Fruit fly (Drosophila melanogaster): Measurements from ENCODE around the gene pot.

The pot gene

DNA sequence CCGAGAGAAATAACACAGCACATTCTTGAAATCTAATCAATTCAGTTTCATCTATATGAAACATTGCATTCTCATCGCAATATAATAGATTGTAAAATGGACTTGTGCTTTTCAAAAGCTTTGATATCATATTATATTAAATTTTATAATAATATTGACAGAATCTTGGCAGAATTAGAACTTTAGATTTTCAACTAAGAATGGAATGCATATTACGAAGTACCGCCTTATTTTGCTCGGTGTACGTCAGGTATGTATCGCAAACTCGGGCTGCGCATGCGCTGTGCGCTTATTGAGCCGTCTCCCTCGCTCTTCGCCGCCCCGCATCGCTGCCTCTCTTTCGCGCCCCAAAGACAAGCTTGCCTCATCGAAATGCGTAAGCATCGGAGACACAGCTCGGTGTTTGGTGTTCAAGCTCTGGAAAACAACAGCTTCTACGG, 1.9 kb downstream of the pot start (continued):
- TF ChIP-seq CG8632 (GFP tag; optimal IDR thresholded peaks at IDR 0.05), result peak; percentile 85
- TF ChIP-seq CG15336 (GFP tag; IDR thresholded peaks at IDR 0.05), result peak; percentile 93
- TF ChIP-seq topi (GFP tag; optimal IDR thresholded peaks at IDR 0.05), result peak; percentile 77
- TF ChIP-seq svp (GFP tag), result peak; percentile 89
- TF ChIP-seq fd85E (GFP tag; optimal IDR thresholded peaks at IDR 0.05), result peak; percentile 56
- peak; percentile 44 for TF ChIP-seq Ets21C (GFP tag; optimal IDR thresholded peaks at IDR 0.05)
- peak; percentile 89 for TF ChIP-seq dac (GFP tag; optimal IDR thresholded peaks at IDR 0.05)
- peak; percentile 94 for TF ChIP-seq CG6276 (GFP tag; optimal IDR thresholded peaks at IDR 0.05)
- TF ChIP-seq cyc (GFP tag; optimal IDR thresholded peaks at IDR 0.05), result peak; percentile 55
- TF ChIP-seq Sox15 (GFP tag; optimal IDR thresholded peaks at IDR 0.05), result peak; percentile 72
- peak; percentile 47 for TF ChIP-seq CG31627 (GFP tag; optimal IDR thresholded peaks at IDR 0.05)
- TF ChIP-seq CG10631 (GFP tag; optimal IDR thresholded peaks at IDR 0.05), result peak; percentile 86
- TF ChIP-seq CG4318 (GFP tag; optimal IDR thresholded peaks at IDR 0.05), result peak; percentile 94
- no peak for TF ChIP-seq Hr38 (GFP tag; optimal IDR thresholded peaks at IDR 0.05)
- peak; percentile 84 for TF ChIP-seq esn (GFP tag; optimal IDR thresholded peaks at IDR 0.05)
- TF ChIP-seq Lpt (GFP tag; optimal IDR thresholded peaks at IDR 0.05), result peak; percentile 74
- peak; percentile 88 for TF ChIP-seq eg (GFP tag; IDR thresholded peaks at IDR 0.05)

DNA sequence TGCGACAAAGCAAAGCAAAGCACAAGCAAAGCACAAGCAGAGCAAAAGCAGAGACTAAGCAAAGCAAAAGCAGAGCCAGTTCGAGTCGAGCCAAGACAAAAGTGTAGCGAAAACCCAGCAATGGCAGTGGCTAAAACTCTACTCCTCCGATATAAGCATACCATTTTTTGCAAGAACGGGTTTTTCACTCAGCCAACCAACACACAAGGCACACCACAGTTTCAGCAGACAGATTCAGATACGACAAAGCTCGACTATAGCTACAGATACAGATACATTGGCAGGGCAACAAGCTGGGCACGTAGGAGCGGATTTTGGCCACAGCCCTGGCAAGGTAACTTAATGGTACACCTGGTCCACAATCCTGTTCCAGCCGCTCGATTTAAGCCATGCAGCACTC, 3.5 kb downstream of the pot start:
- no peak for TF ChIP-seq dac (GFP tag; optimal IDR thresholded peaks at IDR 0.05)
- TF ChIP-seq CG32006 (GFP tag; optimal IDR thresholded peaks at IDR 0.05), result no peak
- TF ChIP-seq dsx (GFP tag; optimal IDR thresholded peaks at IDR 0.05; ENCODE audit: poor library complexity, severe bottlenecking), result peak; percentile 12
- no peak for TF ChIP-seq fd59A (GFP tag; optimal IDR thresholded peaks at IDR 0.05)
- TF ChIP-seq Lpt (GFP tag; optimal IDR thresholded peaks at IDR 0.05), result peak; percentile 34
- no peak for TF ChIP-seq CG15336 (GFP tag; IDR thresholded peaks at IDR 0.05)
- TF ChIP-seq CG7368 (GFP tag; optimal IDR thresholded peaks at IDR 0.05), result no peak
- TF ChIP-seq Sox15 (GFP tag; optimal IDR thresholded peaks at IDR 0.05), result no peak
- TF ChIP-seq Eip78C (GFP tag), result peak; percentile 56
- no peak for TF ChIP-seq Sox102F (GFP tag; optimal IDR thresholded peaks at IDR 0.05)
- no peak for TF ChIP-seq net (GFP tag; optimal IDR thresholded peaks at IDR 0.05)
- peak; percentile 41 for TF ChIP-seq CG6854 (GFP tag; optimal IDR thresholded peaks at IDR 0.05)
- TF ChIP-seq spab (GFP tag; optimal IDR thresholded peaks at IDR 0.05), result no peak
- TF ChIP-seq CG11762 (GFP tag; optimal IDR thresholded peaks at IDR 0.05; ENCODE audit: insufficient read depth), result no peak
- TF ChIP-seq CG6163 (GFP tag; IDR thresholded peaks at IDR 0.05), result 0 out of 3 replicates have a peak, but pooled peaks have one; percentile 12
- TF ChIP-seq CG6808 (GFP tag; optimal IDR thresholded peaks at IDR 0.05), result no peak
- peak in 1 of 2 experiments; percentile 27 for TF ChIP-seq ss (GFP tag; optimal IDR thresholded peaks at IDR 0.05)
- TF ChIP-seq eg (GFP tag; IDR thresholded peaks at IDR 0.05), result no peak
- no peak for TF ChIP-seq CG34406 (GFP tag; optimal IDR thresholded peaks at IDR 0.05)
- no peak for TF ChIP-seq Ets21C (GFP tag; optimal IDR thresholded peaks at IDR 0.05)
- no peak for TF ChIP-seq esn (GFP tag; optimal IDR thresholded peaks at IDR 0.05)
- TF ChIP-seq Sox14 (GFP tag; optimal IDR thresholded peaks at IDR 0.05), result no peak
- no peak for TF ChIP-seq Ets96B (tag; optimal IDR thresholded peaks at IDR 0.05)
- no peak for TF ChIP-seq svp (GFP tag)

- peak; percentile 41 for TF ChIP-seq Eip78C (GFP tag)
- no peak for TF ChIP-seq Hr4 (GFP tag; optimal IDR thresholded peaks at IDR 0.05)
These were observed 10.2 kb downstream of the pot start, which contains the start of gene CG43156 for dm6 chrX:11906818-11907281. Gene CG43156, minus strand, starts transcription at chrX:11906868.

- TF ChIP-seq CG31627 (GFP tag; optimal IDR thresholded peaks at IDR 0.05) (peak; percentile 13), Eip78C (GFP tag) (no peak), ss (GFP tag; optimal IDR thresholded peaks at IDR 0.05) (no peak), esn (GFP tag; optimal IDR thresholded peaks at IDR 0.05) (peak; percentile 30), CG10631 (GFP tag; optimal IDR thresholded peaks at IDR 0.05) (peak; percentile 28)
These were observed 11.9 kb downstream of the pot start, which contains the start of gene Upf1 for dm6 chrX:11905144-11905543. Gene Upf1, minus strand, starts transcription at chrX:11905371.
